Fruit fly (Drosophila melanogaster): ENCODE measurements around the gene Rcd-1.

DNA sequence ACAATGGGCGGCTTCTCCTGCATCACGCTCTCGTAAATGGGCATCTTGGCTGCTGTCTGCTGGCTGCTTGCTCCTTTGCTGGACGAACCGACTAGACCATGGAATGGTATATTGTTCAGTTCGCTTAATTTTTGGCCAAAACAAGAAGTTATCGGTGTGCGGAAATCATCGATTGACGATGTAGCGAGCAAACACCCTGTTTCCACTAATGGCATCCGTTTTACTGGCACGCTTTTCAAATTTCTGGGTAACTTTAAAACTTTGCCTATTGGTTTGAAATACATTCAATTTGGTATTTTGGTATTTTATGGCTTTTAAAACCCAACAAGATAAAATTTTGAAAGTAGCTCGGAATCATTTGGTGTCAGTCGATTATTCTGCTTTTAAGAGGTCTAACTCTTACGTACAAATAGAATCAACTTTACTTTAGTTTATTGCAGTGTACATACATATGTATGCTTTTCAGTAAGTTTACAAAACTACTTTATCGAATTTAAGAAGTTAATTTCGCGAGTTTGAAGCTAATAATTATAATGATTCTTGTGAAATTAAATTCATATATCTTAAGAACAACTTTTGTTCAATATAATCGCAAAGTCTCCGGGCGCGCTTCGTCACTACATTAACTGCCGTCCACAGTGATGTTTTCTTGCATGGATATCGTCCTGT lies 7.4 kb downstream of the Rcd-1 start, which contains the start of gene Arp10:
- no peak for TF ChIP-seq woc (GFP tag; optimal IDR thresholded peaks at IDR 0.05)
- TF ChIP-seq jim (GFP tag; optimal IDR thresholded peaks at IDR 0.05) = no peak
- TF ChIP-seq Abd-B (GFP tag; optimal IDR thresholded peaks at IDR 0.05) = no peak
- no peak for TF ChIP-seq usp (GFP tag; optimal IDR thresholded peaks at IDR 0.05)
- TF ChIP-seq OdsH (GFP tag; optimal IDR thresholded peaks at IDR 0.05) = no peak

All from whole organism, wandering third instar larva.